Fruit fly (Drosophila melanogaster) whole organism, embryonic: ENCODE measurements around the gene CycC.

Experiments used
- CG11504 ChIP-seq: fragments of 200-800 bp; sonication (Bioruptor generic); optimal IDR thresholded peaks from 3 replicates; lab custom pipeline; 2019; ENCODE audit warnings: missing biosample characterization, mild to moderate bottlenecking, missing genetic modification characterization, moderate library complexity
- CG11560 ChIP-seq: fragments of 200-800 bp; sonication (Bioruptor generic); IDR thresholded peaks from 3 replicates; pipeline ENCODE4 v1.3.6; 2022; ENCODE audit warnings: missing biosample characterization, missing genetic modification characterization
- CG11696 ChIP-seq: fragments of 200-800 bp; sonication (Bioruptor generic); IDR thresholded peaks from 2 replicates; pipeline ENCODE4 v1.3.6; 2022; ENCODE audit warnings: missing biosample characterization, missing genetic modification characterization
- CG12155 ChIP-seq: fragments of 200-800 bp; sonication (Bioruptor generic); optimal IDR thresholded peaks from 3 replicates; lab custom pipeline; 2016; ENCODE audit warnings: missing biosample characterization, missing genetic modification characterization
- CG12659 ChIP-seq: fragments of 200-800 bp; sonication (Bioruptor generic); optimal IDR thresholded peaks from 3 replicates; lab custom pipeline; 2017; ENCODE audit warnings: mild to moderate bottlenecking, missing biosample characterization, missing genetic modification reagents, missing genetic modification characterization
- CG13123 ChIP-seq: fragments of 200-800 bp; sonication (Bioruptor generic); optimal IDR thresholded peaks from 2 replicates; lab custom pipeline; 2016; ENCODE audit warnings: missing biosample characterization, missing genetic modification characterization
- CG14014 ChIP-seq: fragments of 200-800 bp; sonication (Bioruptor generic); IDR thresholded peaks from 2 replicates; pipeline ENCODE4 v1.3.6; 2022; ENCODE audit warnings: missing biosample characterization, missing genetic modification characterization
- CG15601 ChIP-seq: fragments of 200-800 bp; sonication (Bioruptor generic); optimal IDR thresholded peaks from 3 replicates; lab custom pipeline; 2019; ENCODE audit warnings: missing biosample characterization, mild to moderate bottlenecking, missing genetic modification characterization, moderate library complexity
- CG16813 ChIP-seq: fragments of 200-800 bp; sonication (Bioruptor generic); IDR thresholded peaks from 3 replicates; pipeline ENCODE4 v1.3.6; 2022; ENCODE audit warnings: missing biosample characterization, missing genetic modification characterization; ENCODE audit not compliant: partially characterized antibody
- CG17361 ChIP-seq: fragments of 200-800 bp; sonication (Bioruptor generic); IDR thresholded peaks from 3 replicates; pipeline ENCODE4 v1.3.6; 2022; ENCODE audit warnings: missing biosample characterization, missing genetic modification characterization
- CG18599 ChIP-seq: fragments of 200-800 bp; sonication (Bioruptor generic); optimal IDR thresholded peaks from 3 replicates; lab custom pipeline; 2017; ENCODE audit warnings: missing biosample characterization, missing genetic modification characterization, mild to moderate bottlenecking, moderate library complexity, missing genetic modification reagents
- CG3065 ChIP-seq: fragments of 200-800 bp; sonication (Bioruptor generic); optimal IDR thresholded peaks from 2 replicates; lab custom pipeline; 2016; ENCODE audit warnings: missing biosample characterization, missing genetic modification characterization
- CG31441 ChIP-seq: fragments of 200-800 bp; sonication (Bioruptor generic); IDR thresholded peaks from 2 replicates; pipeline ENCODE4 v1.3.6; 2022; ENCODE audit warnings: missing biosample characterization, missing genetic modification characterization
- CG6854 ChIP-seq: fragments of 200-800 bp; sonication (Bioruptor generic); optimal IDR thresholded peaks from 3 replicates; lab custom pipeline; 2017; ENCODE audit warnings: missing biosample characterization, mild to moderate bottlenecking, missing genetic modification characterization
- CG7556 ChIP-seq: fragments of 200-800 bp; sonication (Bioruptor generic); optimal IDR thresholded peaks from 2 replicates; lab custom pipeline; 2017; ENCODE audit warnings: missing biosample characterization, mild to moderate bottlenecking, missing genetic modification characterization
- CG7745 ChIP-seq: fragments of 200-800 bp; sonication (Bioruptor generic); optimal IDR thresholded peaks from 2 replicates; lab custom pipeline; 2018; ENCODE audit warnings: missing biosample characterization, mild to moderate bottlenecking, missing genetic modification characterization, moderate library complexity
- CG7928 ChIP-seq: fragments of 200-800 bp; sonication (Bioruptor generic); optimal IDR thresholded peaks from 2 replicates; lab custom pipeline; 2017; ENCODE audit warnings: missing biosample characterization, mild to moderate bottlenecking, missing genetic modification characterization
- CG9215 ChIP-seq: fragments of 200-800 bp; sonication (Bioruptor generic); IDR thresholded peaks from 2 replicates; pipeline ENCODE4 v1.3.6; 2022; ENCODE audit warnings: missing biosample characterization, missing genetic modification characterization
- CG9932 ChIP-seq: fragments of 200-800 bp; sonication (Bioruptor generic); IDR thresholded peaks from 2 replicates; pipeline ENCODE4 v1.3.6; 2022; ENCODE audit warnings: missing biosample characterization, missing genetic modification characterization
- Elba2 ChIP-seq: fragments of 200-800 bp; sonication (Bioruptor generic); optimal IDR thresholded peaks from 3 replicates; lab custom pipeline; 2016; ENCODE audit warnings: missing biosample characterization, missing genetic modification characterization
- H2.0 ChIP-seq: fragments of 200-800 bp; sonication (Bioruptor generic); IDR thresholded peaks from 2 replicates; pipeline ENCODE4 v1.3.6; 2022; ENCODE audit warnings: missing biosample characterization, missing genetic modification characterization
- Hand ChIP-seq: fragments of 200-800 bp; sonication (Bioruptor generic); optimal IDR thresholded peaks from 2 replicates; lab custom pipeline; 2017; ENCODE audit warnings: mild to moderate bottlenecking, missing biosample characterization, missing genetic modification reagents, missing genetic modification characterization
- NFAT ChIP-seq: fragments of 200-800 bp; sonication (Bioruptor generic); IDR thresholded peaks from 2 replicates; pipeline ENCODE4 v1.3.6; 2022; ENCODE audit warnings: missing biosample characterization, missing genetic modification characterization
- Poxn ChIP-seq: fragments of 200-800 bp; sonication (Bioruptor generic); IDR thresholded peaks from 2 replicates; pipeline ENCODE4 v1.3.6; 2022; ENCODE audit warnings: missing biosample characterization, missing genetic modification characterization
- Scr ChIP-seq: fragments of 200-800 bp; sonication (Bioruptor generic); IDR thresholded peaks from 2 replicates; pipeline ENCODE4 v1.3.6; 2022; ENCODE audit warnings: missing biosample characterization, missing genetic modification characterization; ENCODE audit not compliant: partially characterized antibody
- Taf1 ChIP-seq: fragments of 200-800 bp; sonication (Bioruptor generic); IDR thresholded peaks from 2 replicates; pipeline ENCODE4 v1.3.6; 2022; ENCODE audit warnings: missing biosample characterization, missing genetic modification characterization
- az2 ChIP-seq: fragments of 200-800 bp; sonication (Bioruptor generic); optimal IDR thresholded peaks from 3 replicates; lab custom pipeline; 2016; ENCODE audit warnings: missing biosample characterization, missing genetic modification characterization
- chn ChIP-seq: fragments of 200-800 bp; sonication (Bioruptor generic); optimal IDR thresholded peaks from 2 replicates; lab custom pipeline; 2016; ENCODE audit warnings: missing biosample characterization, missing genetic modification characterization
- da ChIP-seq: fragments of 200-800 bp; sonication (Bioruptor generic); optimal IDR thresholded peaks from 2 replicates; lab custom pipeline; 2016; ENCODE audit warnings: missing biosample characterization, missing genetic modification characterization
- dan ChIP-seq: fragments of 200-800 bp; sonication (Bioruptor generic); IDR thresholded peaks from 2 replicates; pipeline ENCODE4 v1.3.6; 2022; ENCODE audit warnings: missing biosample characterization, missing genetic modification characterization
- dm ChIP-seq: fragments of 200-800 bp; sonication (Bioruptor generic); optimal IDR thresholded peaks from 3 replicates; lab custom pipeline; 2016; ENCODE audit warnings: missing biosample characterization, missing genetic modification characterization
- dpn ChIP-seq, 2 experiments: fragments of 200-800 bp; sonication (Bioruptor generic); optimal IDR thresholded peaks; 3 replicates each; lab custom pipeline; 2016; ENCODE audit warnings: missing biosample characterization in 2 of 2, missing genetic modification characterization in 2 of 2
- fd102C ChIP-seq: fragments of 200-800 bp; sonication (Bioruptor generic); optimal IDR thresholded peaks from 2 replicates; lab custom pipeline; 2018; ENCODE audit warnings: missing biosample characterization, mild to moderate bottlenecking, missing genetic modification characterization, moderate library complexity
- gsb ChIP-seq: fragments of 200-800 bp; sonication (Bioruptor generic); IDR thresholded peaks from 2 replicates; pipeline ENCODE4 v1.3.6; 2022; ENCODE audit warnings: missing biosample characterization, missing genetic modification characterization
- gsb-n ChIP-seq: fragments of 200-800 bp; sonication (Bioruptor generic); optimal IDR thresholded peaks from 3 replicates; lab custom pipeline; 2018; ENCODE audit warnings: missing biosample characterization, mild to moderate bottlenecking, missing genetic modification characterization
- jing ChIP-seq: fragments of 200-800 bp; sonication (Bioruptor generic); optimal IDR thresholded peaks from 2 replicates; lab custom pipeline; 2018; ENCODE audit warnings: missing biosample characterization, mild to moderate bottlenecking, missing genetic modification characterization
- lilli ChIP-seq: fragments of 200-800 bp; sonication (Bioruptor generic); optimal IDR thresholded peaks from 3 replicates; lab custom pipeline; 2016; ENCODE audit warnings: missing biosample characterization, missing genetic modification characterization
- lola ChIP-seq, 3 experiments: fragments of >200 bp in 2 of 3; fragments of 200-800 bp in 1 of 3; sonication (Bioruptor generic) in 1 of 3; optimal IDR thresholded peaks; 2 replicates each; lab custom pipeline; 2017 to 2019; ENCODE audit warnings: missing biosample characterization in 3 of 3, missing genetic modification characterization in 3 of 3, mild to moderate bottlenecking in 1 of 3, moderate library complexity in 1 of 3
- luna ChIP-seq: fragments of 200-800 bp; sonication (Bioruptor generic); optimal IDR thresholded peaks from 2 replicates; lab custom pipeline; 2016; ENCODE audit warnings: missing biosample characterization, missing genetic modification characterization
- nerfin-1 ChIP-seq: fragments of 200-800 bp; sonication (Bioruptor generic); optimal IDR thresholded peaks from 3 replicates; lab custom pipeline; 2019; ENCODE audit warnings: missing biosample characterization, mild to moderate bottlenecking, missing genetic modification characterization, moderate library complexity
- pan ChIP-seq, 4 experiments: fragments of >200 bp in 3 of 4; fragments of 200-800 bp in 1 of 4; sonication (Bioruptor generic) in 1 of 4; optimal IDR thresholded peaks in 3 of 4; IDR thresholded peaks in 1 of 4; 2 replicates each; pipeline versions ENCODE4 v1.3.6 to Lab custom; 2017 to 2022; ENCODE audit warnings: missing biosample characterization in 2 of 4, missing genetic modification characterization in 2 of 4, mixed read lengths in 1 of 4
- pfk ChIP-seq: fragments of 200-800 bp; sonication (Bioruptor generic); optimal IDR thresholded peaks from 2 replicates; lab custom pipeline; 2018; ENCODE audit warnings: missing biosample characterization, mild to moderate bottlenecking, missing genetic modification characterization, moderate library complexity
- seq ChIP-seq: fragments of 200-800 bp; sonication (Bioruptor generic); IDR thresholded peaks from 2 replicates; pipeline ENCODE4 v1.3.6; 2022; ENCODE audit warnings: missing biosample characterization, missing genetic modification characterization
- sim ChIP-seq: fragments of 200-800 bp; sonication (Bioruptor generic); IDR thresholded peaks from 2 replicates; pipeline ENCODE4 v1.3.6; 2022; ENCODE audit warnings: missing biosample characterization, missing genetic modification characterization
- sima ChIP-seq: fragments of 200-800 bp; sonication (Bioruptor generic); optimal IDR thresholded peaks from 2 replicates; lab custom pipeline; 2016; ENCODE audit warnings: missing biosample characterization, missing genetic modification characterization
- sqz ChIP-seq: fragments of 200-800 bp; sonication (Bioruptor generic); optimal IDR thresholded peaks from 3 replicates; lab custom pipeline; 2018; ENCODE audit warnings: missing biosample characterization, mild to moderate bottlenecking, missing genetic modification characterization
- sr ChIP-seq: fragments of 200-800 bp; sonication (Bioruptor generic); IDR thresholded peaks from 3 replicates; pipeline ENCODE4 v1.3.6; 2022; ENCODE audit warnings: missing biosample characterization, missing genetic modification characterization
- tgo ChIP-seq: fragments of 200-800 bp; sonication (Bioruptor generic); IDR thresholded peaks from 3 replicates; pipeline ENCODE4 v1.3.6; 2022; ENCODE audit warnings: missing biosample characterization, missing genetic modification characterization
- tup ChIP-seq: fragments of 200-800 bp; sonication (Bioruptor generic); optimal IDR thresholded peaks from 2 replicates; lab custom pipeline; 2016; ENCODE audit warnings: missing biosample characterization, mild to moderate bottlenecking, missing genetic modification characterization, moderate library complexity
- wor ChIP-seq: fragments of 200-800 bp; sonication (Bioruptor generic); IDR thresholded peaks from 2 replicates; pipeline ENCODE4 v1.3.6; 2022; ENCODE audit warnings: missing biosample characterization, missing genetic modification characterization

The CycC gene

dm6 chr3R:14898280-14898756 lies 8.3 kb upstream of the CycC start, which contains the start of the genes Nup93-2 and CG3817 (continued):
- peak; percentile 34 for TF ChIP-seq CG11504 (tag; lab: Kevin White, UChicago)
- no peak for TF ChIP-seq lola (GFP tag; optimal IDR thresholded peaks at IDR 0.05; lab: Kevin White, UChicago)
- TF ChIP-seq dpn (GFP tag; optimal IDR thresholded peaks at IDR 0.05; lab: Kevin White, UChicago): peak; percentile 47 to 68
- 0 out of 2 replicates have a peak, but pooled peaks have one; percentile 11 for TF ChIP-seq CG11696
- TF ChIP-seq CG16813 (GFP tag; lab: Robert Waterston, UW): peak; percentile 75
- peak; percentile 89 for TF ChIP-seq CG9932 (GFP tag; lab: Robert Waterston, UW)
- peak; percentile 7 for TF ChIP-seq CG15601
- TF ChIP-seq CG9215 (GFP tag; lab: Robert Waterston, UW): peak; percentile 51; the same call in 1 of the 2 replicates
- TF ChIP-seq Poxn (GFP tag; lab: Robert Waterston, UW): no peak
- TF ChIP-seq CG14014 (GFP tag; lab: Robert Waterston, UW): 0 out of 2 replicates have a peak, but pooled peaks have one; percentile 16
- peak; percentile 81 for TF ChIP-seq Scr (GFP tag; lab: Robert Waterston, UW)
- peak; percentile 68 for TF ChIP-seq CG11560 (tag; lab: Robert Waterston, UW)
- TF ChIP-seq tup (GFP tag; lab: Kevin White, UChicago): no peak
- TF ChIP-seq CG17361 (GFP tag; lab: Robert Waterston, UW): peak; percentile 89
- TF ChIP-seq nerfin-1 (tag; lab: Kevin White, UChicago): peak; percentile 80
- no peak for TF ChIP-seq luna (GFP tag; lab: Kevin White, UChicago)
- peak; percentile 13 for TF ChIP-seq chn (GFP tag; lab: Kevin White, UChicago)
- no peak for TF ChIP-seq CG3065 (GFP tag; lab: Kevin White, UChicago)
- no peak for TF ChIP-seq sqz (GFP tag; lab: Kevin White, UChicago)
- TF ChIP-seq NFAT: peak; percentile 58; the same call in 1 of the 2 replicates
- no peak for TF ChIP-seq CG6854
- no peak for TF ChIP-seq seq (GFP tag; lab: Robert Waterston, UW)
- TF ChIP-seq sima (GFP tag; lab: Kevin White, UChicago): no peak
- TF ChIP-seq wor (GFP tag; lab: Robert Waterston, UW): no peak
- TF ChIP-seq fd102C: no peak
- no peak; the same call in 1 of the 2 replicates for TF ChIP-seq gsb
- TF ChIP-seq CG13123 (GFP tag; lab: Kevin White, UChicago): no peak
- TF ChIP-seq Hand (GFP tag; lab: Kevin White, UChicago): no peak
- no peak for TF ChIP-seq jing (GFP tag; lab: Kevin White, UChicago)
- TF ChIP-seq CG7745 (tag; lab: Kevin White, UChicago): no peak
- peak; percentile 52; the same call in 1 of the 2 replicates for TF ChIP-seq Taf1 (GFP tag; lab: Robert Waterston, UW)
- no peak for TF ChIP-seq pfk
- TF ChIP-seq CG7928 (GFP tag; lab: Kevin White, UChicago): no peak
- TF ChIP-seq CG12155 (GFP tag; lab: Kevin White, UChicago): no peak
- no peak for TF ChIP-seq Elba2
- TF ChIP-seq sim (GFP tag; lab: Robert Waterston, UW): no peak
- no peak for TF ChIP-seq sr (GFP tag; lab: Robert Waterston, UW)
- TF ChIP-seq pan (optimal IDR thresholded peaks at IDR 0.05; lab: Kevin White, UChicago): no peak
- TF ChIP-seq pan (GFP tag; optimal IDR thresholded peaks at IDR 0.05 in 1 of 2, IDR thresholded peaks at IDR 0.05 in 1 of 2): peak in 1 of 2 experiments; percentile 46
- TF ChIP-seq tgo (GFP tag; lab: Robert Waterston, UW): no peak
- TF ChIP-seq gsb-n (tag; lab: Kevin White, UChicago): no peak
- peak; percentile 36 for TF ChIP-seq CG12659 (GFP tag; lab: Kevin White, UChicago)
- TF ChIP-seq CG7556 (GFP tag; lab: Kevin White, UChicago): peak; percentile 56
- peak; percentile 77 for TF ChIP-seq CG31441 (GFP tag; lab: Robert Waterston, UW)
- peak; percentile 36; the same call in 1 of the 2 replicates for TF ChIP-seq H2.0 (GFP tag; lab: Robert Waterston, UW)
- no peak for TF ChIP-seq CG18599 (GFP tag; lab: Kevin White, UChicago)
- peak; percentile 46 for TF ChIP-seq dm
- TF ChIP-seq da (GFP tag; lab: Kevin White, UChicago): no peak
- TF ChIP-seq dan (GFP tag; lab: Robert Waterston, UW): 0 out of 2 replicates have a peak, but pooled peaks have one; percentile 30
- TF ChIP-seq az2 (GFP tag; lab: Kevin White, UChicago): peak; percentile 34
- TF ChIP-seq lilli: peak; percentile 40
